Worm (Caenorhabditis elegans): Measurements from ENCODE around the gene ZK1127.5.

Gene ZK1127.5

DNA sequence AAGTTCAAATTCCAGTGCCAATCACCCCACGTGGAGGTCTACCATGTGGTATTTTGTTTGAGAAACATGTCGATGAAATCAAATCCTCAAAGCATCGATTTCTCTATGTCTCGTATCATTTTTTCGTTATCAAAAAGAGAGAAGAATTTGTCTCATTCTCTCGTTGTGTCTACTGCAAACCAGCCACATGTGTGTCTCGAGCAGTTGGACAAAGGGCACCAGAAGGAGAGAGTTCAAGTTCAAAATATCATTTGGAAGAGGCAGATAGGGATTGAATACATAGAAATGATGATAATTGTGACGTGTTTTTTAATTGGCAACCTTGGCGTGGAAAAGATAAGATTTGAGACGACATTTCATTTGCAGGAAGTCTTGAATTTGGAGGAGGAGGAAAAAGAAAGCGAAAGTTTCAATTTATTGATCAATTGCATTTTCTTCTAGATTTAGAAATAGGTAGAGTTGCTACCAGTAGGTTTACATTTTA, 8.8 kb downstream of the ZK1127.5 start (continued):
- no peak for TF ChIP-seq Y116A8C.19 (tag; optimal IDR thresholded peaks at IDR 0.05; ENCODE audit: borderline replicate concordance)
- no peak for TF ChIP-seq fkh-4 (tag; optimal IDR thresholded peaks at IDR 0.05; ENCODE audit: borderline replicate concordance)
- TF ChIP-seq ceh-90 (tag; optimal IDR thresholded peaks at IDR 0.05), result no peak
- no peak for TF ChIP-seq nhr-11 (tag; optimal IDR thresholded peaks at IDR 0.05)
- no peak for TF ChIP-seq swsn-7 (tag; optimal IDR thresholded peaks at IDR 0.05)
- TF ChIP-seq C04F5.9 (tag; optimal IDR thresholded peaks at IDR 0.05), result no peak
- TF ChIP-seq zag-1 (tag; optimal IDR thresholded peaks at IDR 0.05), result no peak

DNA sequence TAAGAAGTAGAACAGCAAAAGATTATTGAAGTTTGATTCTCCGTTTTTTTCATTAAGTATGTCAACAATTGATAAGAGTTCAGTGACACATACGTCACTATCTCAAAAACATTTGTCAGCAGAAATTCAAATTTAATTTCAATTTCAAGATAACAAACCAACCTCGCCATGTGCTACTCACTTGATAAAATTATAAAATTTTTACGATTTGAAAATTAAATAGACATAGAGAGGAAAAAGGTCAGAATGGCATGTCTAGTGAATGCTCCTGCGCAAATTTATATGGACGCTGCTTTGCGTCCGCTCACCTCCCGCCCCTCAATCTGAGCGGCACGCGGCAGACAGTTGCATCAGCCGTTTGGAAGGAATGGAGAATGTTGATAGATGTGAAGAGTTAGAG, 9.7 kb downstream of the ZK1127.5 start:
- TF ChIP-seq nhr-12 (tag; optimal IDR thresholded peaks at IDR 0.05) (no peak), rnt-1 (tag; optimal IDR thresholded peaks at IDR 0.05) (peak; percentile 57), jun-1 (tag; optimal IDR thresholded peaks at IDR 0.05) (no peak), lin-35 (GFP tag; optimal IDR thresholded peaks at IDR 0.05) (peak in 1 of 2 experiments; percentile 13), tlp-1 (tag; optimal IDR thresholded peaks at IDR 0.05) (no peak), unc-130 (tag; optimal IDR thresholded peaks at IDR 0.05) (no peak), elt-2 (tag; optimal IDR thresholded peaks at IDR 0.05) (peak; percentile 93), elt-3 (tag; optimal IDR thresholded peaks at IDR 0.05) (no peak), ceh-63 (GFP tag; optimal IDR thresholded peaks at IDR 0.05) (no peak), aly-2 (tag; optimal IDR thresholded peaks at IDR 0.05) (no peak), unc-62 (GFP tag; optimal IDR thresholded peaks at IDR 0.05) (no peak), nhr-76 (tag; optimal IDR thresholded peaks at IDR 0.05) (no peak), F16B12.6 (tag; optimal IDR thresholded peaks at IDR 0.05) (no peak), dsc-1 (tag; optimal IDR thresholded peaks at IDR 0.05) (no peak), mab-9 (GFP tag; IDR thresholded peaks at IDR 0.05) (no peak), egl-13 (tag; optimal IDR thresholded peaks at IDR 0.05) (no peak), pag-3 (tag; optimal IDR thresholded peaks at IDR 0.05; ENCODE audit: borderline replicate concordance, insufficient read depth) (no peak), nhr-71 (tag; optimal IDR thresholded peaks at IDR 0.05) (peak; percentile 15), efl-3 (GFP tag; optimal IDR thresholded peaks at IDR 0.05) (no peak), nhr-20 (tag; optimal IDR thresholded peaks at IDR 0.05) (peak; percentile 19), fos-1 (tag; optimal IDR thresholded peaks at IDR 0.05) (no peak), sup-37 (GFP tag; optimal IDR thresholded peaks at IDR 0.05) (no peak), hlh-17 (GFP tag; optimal IDR thresholded peaks at IDR 0.05; ENCODE audit: borderline replicate concordance) (no peak), zip-4 (GFP tag; optimal IDR thresholded peaks at IDR 0.05) (no peak), lsy-2 (tag; optimal IDR thresholded peaks at IDR 0.05) (no peak), lin-14 (GFP tag; optimal IDR thresholded peaks at IDR 0.05) (peak; percentile 32)

DNA sequence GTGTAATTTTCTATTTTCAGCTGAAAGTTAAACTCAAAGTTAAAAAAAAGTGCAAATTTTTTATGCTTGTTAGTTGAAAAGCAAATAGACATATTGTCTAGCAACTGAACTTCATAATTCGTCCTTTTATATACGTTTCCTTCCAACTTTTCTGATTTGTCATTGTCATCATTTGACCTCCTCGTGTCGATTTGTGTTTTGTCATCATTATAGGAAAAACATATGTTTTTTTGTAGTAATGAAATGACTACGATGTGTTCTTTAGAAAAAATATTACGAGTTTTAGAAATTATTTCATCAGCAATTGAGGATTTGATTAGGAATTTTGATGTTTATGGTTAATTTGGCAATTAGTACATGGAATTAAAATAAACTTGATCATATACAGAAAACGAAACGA, 10.3 kb downstream of the ZK1127.5 start:
- peak; percentile 3 for TF ChIP-seq nhr-28 (tag; optimal IDR thresholded peaks at IDR 0.05)
- no peak for TF ChIP-seq lin-35 (GFP tag; optimal IDR thresholded peaks at IDR 0.05)
- no peak for TF ChIP-seq sup-37 (GFP tag; optimal IDR thresholded peaks at IDR 0.05)
- no peak for TF ChIP-seq fkh-4 (tag; optimal IDR thresholded peaks at IDR 0.05; ENCODE audit: borderline replicate concordance)
- no peak for TF ChIP-seq rnt-1 (tag; optimal IDR thresholded peaks at IDR 0.05)
- TF ChIP-seq skn-1 (tag; optimal IDR thresholded peaks at IDR 0.05), result peak; percentile 92
- no peak for TF ChIP-seq mdl-1 (tag; optimal IDR thresholded peaks at IDR 0.05)
- TF ChIP-seq Y116A8C.19 (tag; optimal IDR thresholded peaks at IDR 0.05; ENCODE audit: borderline replicate concordance), result no peak
- TF ChIP-seq lsy-2 (tag; optimal IDR thresholded peaks at IDR 0.05), result no peak
- TF ChIP-seq nhr-19 (GFP tag; conservative IDR thresholded peaks at IDR 0.05), result no peak
- TF ChIP-seq nhr-76 (tag; optimal IDR thresholded peaks at IDR 0.05), result no peak
- TF ChIP-seq swsn-7 (tag; optimal IDR thresholded peaks at IDR 0.05), result no peak
- TF ChIP-seq aly-2 (tag; optimal IDR thresholded peaks at IDR 0.05), result no peak
- no peak for TF ChIP-seq pqm-1 (tag; optimal IDR thresholded peaks at IDR 0.05)
- TF ChIP-seq nhr-77 (tag; optimal IDR thresholded peaks at IDR 0.05), result no peak

Data from whole organism, L1 larva.